Worm (Caenorhabditis elegans) whole organism, early embryonic: Measurements from ENCODE around the gene K02E7.7.

Experiments used
- F13C5.2 ChIP-seq: sonication (generic microtip); optimal IDR thresholded peaks from 2 replicates; lab custom pipeline; 2017; ENCODE audit warnings: mild to moderate bottlenecking, missing genetic modification characterization, inconsistent platforms, missing compliant biosample characterization
- aly-1 ChIP-seq: sonication (generic microtip); optimal IDR thresholded peaks from 2 replicates; lab custom pipeline; 2016; ENCODE audit warnings: missing genetic modification characterization, missing compliant biosample characterization
- hmbx-1 ChIP-seq: sonication (generic microtip); optimal IDR thresholded peaks from 2 replicates; lab custom pipeline; 2016; ENCODE audit warnings: mild to moderate bottlenecking, missing genetic modification characterization, missing compliant biosample characterization
- sea-1 ChIP-seq: fragments of 200-800 bp; sonication (Bioruptor generic); conservative IDR thresholded peaks from 2 replicates; pipeline ENCODE4 v1.3.6; 2022; ENCODE audit warnings: missing genetic modification characterization, missing compliant biosample characterization

- TF ChIP-seq aly-1 (tag; lab: Kevin White, UChicago), result no peak
- no peak for TF ChIP-seq F13C5.2 (tag; lab: Kevin White, UChicago)
- no peak for TF ChIP-seq sea-1 (GFP tag; lab: Robert Waterston, UW)
- no peak for TF ChIP-seq hmbx-1 (tag; lab: Kevin White, UChicago)
These were observed 20.6 kb downstream of the K02E7.7 start, which contains the start of gene K02E7.11 for ce11 chrII:1075424-1075823.
